Fruit fly (Drosophila melanogaster): ENCODE results near the gene CG31176.

DNA sequence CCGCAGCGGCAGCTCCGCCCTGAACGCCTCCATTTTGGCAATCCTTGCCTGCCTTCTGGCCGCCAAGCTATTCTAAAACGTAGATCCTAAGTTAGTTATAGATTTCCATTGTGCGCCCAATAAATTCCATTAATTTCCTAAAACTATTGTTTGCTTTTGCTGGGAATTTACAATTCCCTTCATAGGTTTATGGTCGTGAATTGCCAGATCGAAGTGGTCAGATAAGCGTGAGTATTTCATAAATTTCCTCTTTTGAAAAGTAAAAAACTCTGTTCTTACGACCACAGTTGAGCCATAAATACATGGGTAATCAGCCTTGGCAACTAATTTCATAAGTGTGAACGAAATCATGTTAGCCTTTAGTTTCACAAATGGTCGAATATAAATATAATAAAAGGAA, 33.6 kb upstream of the CG31176 start:
- TF ChIP-seq Sin3A (optimal IDR thresholded peaks at IDR 0.05) (no peak), ttk (optimal IDR thresholded peaks at IDR 0.05) (no peak), psq (optimal IDR thresholded peaks at IDR 0.05) (no peak), Myc (optimal IDR thresholded peaks at IDR 0.05) (no peak)

Data from Kc167 (cell line).